Fruit fly (Drosophila melanogaster) whole organism, embryonic: ENCODE measurements around the gene Mpc1.

Source experiments
- Aef1 ChIP-seq: fragments of 200-800 bp; sonication (Bioruptor generic); IDR thresholded peaks from 3 replicates; pipeline ENCODE4 v1.3.6; 2022; ENCODE audit warnings: missing biosample characterization, missing genetic modification characterization
- Bgb ChIP-seq: fragments of 200-800 bp; sonication (Bioruptor generic); IDR thresholded peaks from 2 replicates; pipeline ENCODE4 v1.3.6; 2022; ENCODE audit warnings: missing biosample characterization, missing genetic modification characterization; ENCODE audit not compliant: partially characterized antibody
- CG12071 ChIP-seq: fragments of 200-800 bp; sonication (Bioruptor generic); optimal IDR thresholded peaks from 3 replicates; lab custom pipeline; 2018; ENCODE audit warnings: missing biosample characterization, mild to moderate bottlenecking, missing genetic modification characterization
- CG13123 ChIP-seq: fragments of 200-800 bp; sonication (Bioruptor generic); optimal IDR thresholded peaks from 2 replicates; lab custom pipeline; 2016; ENCODE audit warnings: missing biosample characterization, missing genetic modification characterization
- CG13287 ChIP-seq: fragments of 200-800 bp; sonication (Bioruptor generic); IDR thresholded peaks from 2 replicates; pipeline ENCODE4 v1.3.6; 2022; ENCODE audit warnings: missing biosample characterization, missing genetic modification characterization; ENCODE audit not compliant: partially characterized antibody
- CG14441 ChIP-seq: fragments of 200-800 bp; sonication (Bioruptor generic); IDR thresholded peaks from 2 replicates; pipeline ENCODE4 v1.3.6; 2022; ENCODE audit warnings: missing biosample characterization, missing genetic modification characterization
- CG15269 ChIP-seq: fragments of 200-800 bp; sonication (Bioruptor generic); optimal IDR thresholded peaks from 2 replicates; lab custom pipeline; 2018; ENCODE audit warnings: missing biosample characterization, mild to moderate bottlenecking, missing genetic modification characterization, moderate library complexity
- CG2120 ChIP-seq: fragments of 200-800 bp; sonication (Bioruptor generic); optimal IDR thresholded peaks from 3 replicates; lab custom pipeline; 2016; ENCODE audit warnings: missing biosample characterization, missing genetic modification characterization
- CG3281 ChIP-seq: fragments of 200-800 bp; sonication (Bioruptor generic); optimal IDR thresholded peaks from 3 replicates; lab custom pipeline; 2017; ENCODE audit warnings: missing biosample characterization, mild to moderate bottlenecking, missing genetic modification characterization
- CG6175 ChIP-seq: fragments of 200-800 bp; sonication (Bioruptor generic); IDR thresholded peaks from 3 replicates; pipeline ENCODE4 v1.3.6; 2022; ENCODE audit warnings: missing biosample characterization, missing genetic modification characterization
- CG6791 ChIP-seq: fragments of 200-800 bp; sonication (Bioruptor generic); IDR thresholded peaks from 3 replicates; pipeline ENCODE4 v1.3.6; 2022; ENCODE audit warnings: missing biosample characterization, missing genetic modification characterization; ENCODE audit not compliant: partially characterized antibody
- CG9609 ChIP-seq: fragments of 200-800 bp; sonication (Bioruptor generic); optimal IDR thresholded peaks from 3 replicates; lab custom pipeline; 2016; ENCODE audit warnings: missing biosample characterization, missing genetic modification characterization
- CTCF ChIP-seq: fragments of 200-800 bp; sonication (Bioruptor generic); optimal IDR thresholded peaks from 2 replicates; lab custom pipeline; 2017; ENCODE audit warnings: missing biosample characterization, mild to moderate bottlenecking, missing genetic modification characterization, moderate library complexity
- CrebB ChIP-seq: fragments of 200-800 bp; sonication (Bioruptor generic); optimal IDR thresholded peaks from 3 replicates; lab custom pipeline; 2018; ENCODE audit warnings: missing biosample characterization, mild to moderate bottlenecking, missing genetic modification characterization
- D19B ChIP-seq: fragments of 200-800 bp; sonication (Bioruptor generic); optimal IDR thresholded peaks from 2 replicates; lab custom pipeline; 2017; ENCODE audit warnings: missing biosample characterization, mild to moderate bottlenecking, missing genetic modification characterization
- Dek ChIP-seq: fragments of 200-800 bp; sonication (Bioruptor generic); optimal IDR thresholded peaks from 3 replicates; lab custom pipeline; 2019; ENCODE audit warnings: missing biosample characterization, mild to moderate bottlenecking, missing genetic modification characterization, moderate library complexity
- Dip3 ChIP-seq: fragments of 200-800 bp; sonication (Bioruptor generic); optimal IDR thresholded peaks from 3 replicates; lab custom pipeline; 2016; ENCODE audit warnings: missing biosample characterization, missing genetic modification characterization
- ERR ChIP-seq: fragments of 200-800 bp; sonication (Bioruptor generic); optimal IDR thresholded peaks from 2 replicates; lab custom pipeline; 2016; ENCODE audit warnings: missing biosample characterization, missing genetic modification characterization
- Fer1 ChIP-seq: fragments of 200-800 bp; sonication (Bioruptor generic); optimal IDR thresholded peaks from 2 replicates; lab custom pipeline; 2017; ENCODE audit warnings: missing biosample characterization, mild to moderate bottlenecking, missing genetic modification characterization
- Fer3 ChIP-seq: fragments of 200-800 bp; sonication (Bioruptor generic); optimal IDR thresholded peaks from 2 replicates; lab custom pipeline; 2018; ENCODE audit warnings: missing biosample characterization, mild to moderate bottlenecking, missing genetic modification characterization, moderate library complexity
- Hey ChIP-seq: fragments of 200-800 bp; sonication (Bioruptor generic); optimal IDR thresholded peaks from 3 replicates; lab custom pipeline; 2018; ENCODE audit warnings: missing biosample characterization, mild to moderate bottlenecking, missing genetic modification characterization
- Meics ChIP-seq: fragments of 200-800 bp; sonication (Bioruptor generic); optimal IDR thresholded peaks from 2 replicates; lab custom pipeline; 2017; ENCODE audit warnings: missing biosample characterization, mild to moderate bottlenecking, missing genetic modification characterization
- Nf-YC ChIP-seq: fragments of 200-800 bp; optimal IDR thresholded peaks from 3 replicates; lab custom pipeline; 2019; ENCODE audit warnings: missing biosample characterization, mild to moderate bottlenecking, missing genetic modification characterization, moderate library complexity
- Ptx1 ChIP-seq: fragments of 200-800 bp; sonication (Bioruptor generic); IDR thresholded peaks from 2 replicates; pipeline ENCODE4 v1.3.6; 2022; ENCODE audit warnings: missing biosample characterization, missing genetic modification characterization
- Sox100B ChIP-seq: fragments of 200-800 bp; sonication (Bioruptor generic); optimal IDR thresholded peaks from 3 replicates; lab custom pipeline; 2018; ENCODE audit warnings: missing biosample characterization, mild to moderate bottlenecking, missing genetic modification characterization
- Xrp1 ChIP-seq: fragments of 200-800 bp; sonication (Bioruptor generic); IDR thresholded peaks from 2 replicates; pipeline ENCODE4 v1.3.6; 2022; ENCODE audit warnings: missing biosample characterization, missing genetic modification characterization
- abd-A ChIP-seq: fragments of 200-800 bp; sonication (Bioruptor generic); optimal IDR thresholded peaks from 3 replicates; lab custom pipeline; 2019; ENCODE audit warnings: missing biosample characterization, mild to moderate bottlenecking, missing genetic modification characterization, moderate library complexity
- bab2 ChIP-seq: fragments of 200-800 bp; sonication (Bioruptor generic); optimal IDR thresholded peaks from 2 replicates; lab custom pipeline; 2016; ENCODE audit warnings: missing biosample characterization, missing genetic modification characterization
- cg ChIP-seq: fragments of 200-800 bp; sonication (Bioruptor generic); optimal IDR thresholded peaks from 3 replicates; lab custom pipeline; 2019; ENCODE audit warnings: missing biosample characterization, mild to moderate bottlenecking, missing genetic modification characterization, moderate library complexity
- emc ChIP-seq: fragments of 200-800 bp; sonication (Bioruptor generic); optimal IDR thresholded peaks from 2 replicates; lab custom pipeline; 2016; ENCODE audit warnings: missing biosample characterization, missing genetic modification characterization
- eve ChIP-seq, 2 experiments: fragments of >200 bp; optimal IDR thresholded peaks; 2 replicates each; lab custom pipeline; 2017; ENCODE audit warnings: missing biosample characterization in 2 of 2, missing genetic modification characterization in 2 of 2
- eyg ChIP-seq: fragments of 200-800 bp; sonication (Bioruptor generic); optimal IDR thresholded peaks from 3 replicates; lab custom pipeline; 2016; ENCODE audit warnings: missing biosample characterization, missing genetic modification characterization
- mirr ChIP-seq: fragments of 200-800 bp; sonication (Bioruptor generic); optimal IDR thresholded peaks from 3 replicates; lab custom pipeline; 2018; ENCODE audit warnings: missing biosample characterization, mild to moderate bottlenecking, missing genetic modification characterization
- nerfin-1 ChIP-seq: fragments of 200-800 bp; sonication (Bioruptor generic); optimal IDR thresholded peaks from 3 replicates; lab custom pipeline; 2019; ENCODE audit warnings: missing biosample characterization, mild to moderate bottlenecking, missing genetic modification characterization, moderate library complexity
- prd ChIP-seq, 3 experiments: fragments of >200 bp in 2 of 3; fragments of 200-800 bp in 1 of 3; sonication (Bioruptor generic) in 1 of 3; optimal IDR thresholded peaks in 2 of 3; IDR thresholded peaks in 1 of 3; 2 replicates in 2 of 3; 3 replicates in 1 of 3; pipeline versions ENCODE4 v1.3.6 to Lab custom; 2017 to 2022; ENCODE audit warnings: missing biosample characterization in 1 of 3, missing genetic modification characterization in 1 of 3
- rib ChIP-seq: fragments of 200-800 bp; sonication (Bioruptor generic); IDR thresholded peaks from 2 replicates; pipeline ENCODE4 v1.3.6; 2022; ENCODE audit warnings: missing biosample characterization, missing genetic modification characterization
- ro ChIP-seq: fragments of 200-800 bp; sonication (Bioruptor generic); IDR thresholded peaks from 2 replicates; pipeline ENCODE4 v1.3.6; 2022; ENCODE audit warnings: missing biosample characterization, missing genetic modification characterization
- sug ChIP-seq: fragments of 200-800 bp; optimal IDR thresholded peaks from 2 replicates; lab custom pipeline; 2019; ENCODE audit warnings: missing biosample characterization, mild to moderate bottlenecking, missing genetic modification characterization, moderate library complexity
- tll ChIP-seq, 2 experiments: fragments of 200-800 bp in 1 of 2; fragments of >200 bp in 1 of 2; sonication (Bioruptor generic) in 1 of 2; optimal IDR thresholded peaks; 2 replicates each; lab custom pipeline; 2017 to 2019; ENCODE audit warnings: missing biosample characterization in 2 of 2, missing genetic modification characterization in 2 of 2, mild to moderate bottlenecking in 1 of 2, moderate library complexity in 1 of 2
- tna ChIP-seq: fragments of 200-800 bp; sonication (Bioruptor generic); IDR thresholded peaks from 2 replicates; pipeline ENCODE4 v1.3.6; 2022; ENCODE audit warnings: missing biosample characterization, missing genetic modification characterization; ENCODE audit not compliant: partially characterized antibody
- unc-4 ChIP-seq: fragments of 200-800 bp; sonication (Bioruptor generic); IDR thresholded peaks from 2 replicates; pipeline ENCODE4 v1.3.6; 2022; ENCODE audit warnings: missing biosample characterization, missing genetic modification characterization; ENCODE audit not compliant: partially characterized antibody
- zf30C ChIP-seq: fragments of 200-800 bp; sonication (Bioruptor generic); optimal IDR thresholded peaks from 3 replicates; lab custom pipeline; 2018; ENCODE audit warnings: missing biosample characterization, mild to moderate bottlenecking, missing genetic modification characterization

Mpc1 gene

DNA sequence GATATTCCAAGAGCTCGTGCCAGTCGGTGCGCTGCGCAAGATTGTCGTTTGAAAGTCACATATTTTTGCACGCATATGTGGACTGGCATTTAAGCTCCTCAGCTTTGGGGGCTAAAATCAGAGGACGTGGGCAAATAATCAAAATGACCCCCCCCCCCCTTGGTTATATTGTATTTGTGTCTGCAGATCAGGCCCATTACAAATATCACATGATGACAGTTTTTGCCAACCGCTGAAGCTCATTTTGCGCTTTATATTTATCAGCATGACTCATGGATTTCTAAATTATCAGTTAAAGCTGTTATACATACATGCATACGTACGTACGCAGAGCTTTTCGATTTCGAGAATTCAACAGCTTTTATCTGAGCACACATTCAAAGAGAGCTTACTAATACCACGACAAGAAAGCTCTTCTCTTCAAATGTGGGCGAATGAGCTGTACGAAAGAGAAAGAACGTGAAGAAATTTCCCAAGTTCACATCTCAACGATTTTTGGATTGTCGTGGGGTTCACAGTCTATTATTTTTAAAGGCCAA lies 11.7 kb downstream of the Mpc1 start (continued):
- no peak for TF ChIP-seq tna (GFP tag; lab: Robert Waterston, UW)
- peak in 1 of 2 experiments; percentile 73 for TF ChIP-seq eve (GFP tag; optimal IDR thresholded peaks at IDR 0.05; lab: Kevin White, UChicago)
- no peak for TF ChIP-seq CG6791
- no peak for TF ChIP-seq CG6175
- TF ChIP-seq ERR (GFP tag; lab: Kevin White, UChicago), result peak; percentile 68
- no peak for TF ChIP-seq bab2 (GFP tag; lab: Kevin White, UChicago)
- peak; percentile 82 for TF ChIP-seq mirr (GFP tag; lab: Kevin White, UChicago)
- TF ChIP-seq Fer3 (tag; lab: Kevin White, UChicago), result peak; percentile 19
- TF ChIP-seq abd-A (tag; lab: Kevin White, UChicago), result peak; percentile 84
- no peak for TF ChIP-seq Sox100B (GFP tag; lab: Kevin White, UChicago)
- TF ChIP-seq cg (GFP tag; lab: Kevin White, UChicago), result peak; percentile 90
- peak; percentile 57 for TF ChIP-seq CTCF (GFP tag; lab: Kevin White, UChicago)
- TF ChIP-seq CG9609 (GFP tag; lab: Kevin White, UChicago), result no peak
- peak; percentile 6 for TF ChIP-seq CG2120 (GFP tag; lab: Kevin White, UChicago)
- TF ChIP-seq CG14441 (GFP tag; lab: Robert Waterston, UW), result no peak
- peak; percentile 34; the same call in 1 of the 2 replicates for TF ChIP-seq CG13287
- TF ChIP-seq CG15269 (tag; lab: Kevin White, UChicago), result peak; percentile 44
- TF ChIP-seq eyg (GFP tag; lab: Kevin White, UChicago), result no peak
- TF ChIP-seq Meics (GFP tag; lab: Kevin White, UChicago), result peak; percentile 17
- peak; percentile 17 for TF ChIP-seq Nf-YC (tag; lab: Kevin White, UChicago)
- TF ChIP-seq zf30C, result no peak
- no peak for TF ChIP-seq CG13123
- TF ChIP-seq rib (GFP tag; lab: Robert Waterston, UW), result peak; percentile 88
- TF ChIP-seq Ptx1 (GFP tag; lab: Robert Waterston, UW), result no peak
- peak; percentile 38 for TF ChIP-seq CG3281 (GFP tag; lab: Kevin White, UChicago)
- TF ChIP-seq CrebB, result peak; percentile 32
- TF ChIP-seq unc-4 (GFP tag; lab: Robert Waterston, UW), result no peak
- TF ChIP-seq Xrp1 (GFP tag; lab: Robert Waterston, UW), result peak; percentile 32; the same call in 1 of the 2 replicates
- no peak for TF ChIP-seq emc (GFP tag; lab: Kevin White, UChicago)
- TF ChIP-seq Bgb (GFP tag; lab: Robert Waterston, UW), result 0 out of 2 replicates have a peak, but pooled peaks have one; percentile 7
- no peak for TF ChIP-seq prd (optimal IDR thresholded peaks at IDR 0.05; lab: Kevin White, UChicago)
- no peak for TF ChIP-seq prd (GFP tag; IDR thresholded peaks at IDR 0.05; lab: Robert Waterston, UW)
- peak; percentile 35 for TF ChIP-seq Fer1 (GFP tag; lab: Kevin White, UChicago)
- TF ChIP-seq nerfin-1 (tag; lab: Kevin White, UChicago), result no peak
- TF ChIP-seq ro (GFP tag; lab: Robert Waterston, UW), result no peak
- TF ChIP-seq D19B (GFP tag; lab: Kevin White, UChicago), result no peak
- TF ChIP-seq tll (GFP tag; optimal IDR thresholded peaks at IDR 0.05; lab: Kevin White, UChicago), result no peak
- TF ChIP-seq Dek (tag; lab: Kevin White, UChicago), result peak; percentile 25
- TF ChIP-seq sug (tag; lab: Kevin White, UChicago), result peak; percentile 93
- no peak for TF ChIP-seq CG12071 (GFP tag; lab: Kevin White, UChicago)
- TF ChIP-seq Dip3 (GFP tag; lab: Kevin White, UChicago), result no peak
- TF ChIP-seq Hey (tag; lab: Kevin White, UChicago), result peak; percentile 45
- TF ChIP-seq Aef1 (GFP tag; lab: Robert Waterston, UW), result no peak
- TF ChIP-seq, all 482 proteins: peak for 70
